Worm (Caenorhabditis elegans) whole organism, L4/young adult: ENCODE data around the gene C05B5.4.

Source experiments
- W03F9.2 ChIP-seq: fragments of 150-350 bp; optimal IDR thresholded peaks from 2 replicates; lab custom pipeline; 2014; ENCODE audit warnings: missing biosample characterization, missing genetic modification characterization
- dao-5 ChIP-seq: sonication (generic microtip); optimal IDR thresholded peaks from 2 replicates; lab custom pipeline; 2016; ENCODE audit warnings: missing genotype, missing genetic modification characterization, moderate library complexity, missing compliant biosample characterization
- him-1 ChIP-seq: sonication (generic microtip); optimal IDR thresholded peaks from 2 replicates; lab custom pipeline; 2016; ENCODE audit warnings: missing genotype, missing genetic modification reagents, missing genetic modification characterization, missing compliant biosample characterization

Gene C05B5.4

ce11 chrIII:10016413-10017051 is 22.8 kb downstream of the C05B5.4 start, which contains the start of gene rgs-1:
Gene rgs-1 (minus strand): TSS chrIII:10016558.
- TF ChIP-seq him-1 (tag; lab: Kevin White, UChicago) (peak; percentile 68), dao-5 (tag; lab: Kevin White, UChicago) (no peak), W03F9.2 (tag; lab: Kevin White, UChicago) (peak; percentile 82)

- TF ChIP-seq dao-5 (tag; lab: Kevin White, UChicago) (no peak), W03F9.2 (tag; lab: Kevin White, UChicago) (no peak), him-1 (tag; lab: Kevin White, UChicago) (no peak)
These were observed 24.3 kb downstream of the C05B5.4 start for ce11 chrIII:10018007-10018406.

- TF ChIP-seq dao-5 (tag; lab: Kevin White, UChicago) (no peak), W03F9.2 (tag; lab: Kevin White, UChicago) (no peak), him-1 (tag; lab: Kevin White, UChicago) (no peak)
These were observed 29.8 kb downstream of the C05B5.4 start, which contains the start of gene ins-21 for ce11 chrIII:10023452-10023851. Gene ins-21 (plus strand): TSS chrIII:10023752.

- TF ChIP-seq dao-5 (tag; lab: Kevin White, UChicago) (no peak), W03F9.2 (tag; lab: Kevin White, UChicago) (no peak), him-1 (tag; lab: Kevin White, UChicago) (no peak)
These were observed 32.3 kb downstream of the C05B5.4 start, which contains the start of gene ins-22 for ce11 chrIII:10025989-10026388. Gene ins-22 (plus strand): TSS chrIII:10026289.

ce11 chrIII:10027947-10028346 is 34.3 kb downstream of the C05B5.4 start, which contains the start of gene ins-23:
Gene ins-23 (plus strand): TSS chrIII:10028247.
- no peak for TF ChIP-seq dao-5 (tag; lab: Kevin White, UChicago)
- no peak for TF ChIP-seq W03F9.2 (tag; lab: Kevin White, UChicago)
- no peak for TF ChIP-seq him-1 (tag; lab: Kevin White, UChicago)

- TF ChIP-seq dao-5 (tag; lab: Kevin White, UChicago) (no peak), him-1 (tag; lab: Kevin White, UChicago) (no peak), W03F9.2 (tag; lab: Kevin White, UChicago) (no peak)
These were observed 36.9 kb downstream of the C05B5.4 start, which contains the start of gene M04D8.4 for ce11 chrIII:10030549-10030948. Gene M04D8.4 (minus strand): TSS chrIII:10030649.

ce11 chrIII:10033213-10033612 is 39.5 kb downstream of the C05B5.4 start, which contains the start of gene M04D8.5:
Gene M04D8.5 (minus strand): TSS chrIII:10033313.
- TF ChIP-seq W03F9.2 (tag; lab: Kevin White, UChicago): no peak
- TF ChIP-seq him-1 (tag; lab: Kevin White, UChicago): no peak
- no peak for TF ChIP-seq dao-5 (tag; lab: Kevin White, UChicago)

ce11 chrIII:10033881-10034280 is 40.2 kb downstream of the C05B5.4 start, which contains the start of gene M04D8.8:
Gene M04D8.8 (plus strand): TSS chrIII:10034181.
- TF ChIP-seq W03F9.2 (tag; lab: Kevin White, UChicago): no peak
- no peak for TF ChIP-seq him-1 (tag; lab: Kevin White, UChicago)
- no peak for TF ChIP-seq dao-5 (tag; lab: Kevin White, UChicago)

ce11 chrIII:10035783-10036182 is 42.1 kb downstream of the C05B5.4 start, which contains the start of gene xbx-3:
Gene xbx-3 (plus strand): TSS chrIII:10035945.
- no peak for TF ChIP-seq W03F9.2 (tag; lab: Kevin White, UChicago)
- TF ChIP-seq dao-5 (tag; lab: Kevin White, UChicago): no peak
- TF ChIP-seq him-1 (tag; lab: Kevin White, UChicago): no peak

ce11 chrIII:10037150-10037549 is 43.5 kb downstream of the C05B5.4 start, which contains the start of gene M04D8.7:
Gene M04D8.7 (plus strand): TSS chrIII:10037450.
- no peak for TF ChIP-seq him-1 (tag; lab: Kevin White, UChicago)
- no peak for TF ChIP-seq W03F9.2 (tag; lab: Kevin White, UChicago)
- no peak for TF ChIP-seq dao-5 (tag; lab: Kevin White, UChicago)

ce11 chrIII:10040013-10040412 is 46.3 kb downstream of the C05B5.4 start, which contains the start of gene T16G12.7:
Gene T16G12.7 (minus strand): TSS chrIII:10040113.
- no peak for TF ChIP-seq W03F9.2 (tag; lab: Kevin White, UChicago)
- TF ChIP-seq dao-5 (tag; lab: Kevin White, UChicago): no peak
